Fruit fly (Drosophila melanogaster) whole organism, prepupa: ENCODE data around the gene CG13069.

ENCODE experiments used
- CG10631 ChIP-seq: fragments of 200-800 bp; sonication (Bioruptor generic); optimal IDR thresholded peaks from 2 replicates; lab custom pipeline; 2016; ENCODE audit warnings: missing biosample characterization, missing genetic modification characterization
- CG10669 ChIP-seq: fragments of 200-800 bp; sonication (Bioruptor generic); optimal IDR thresholded peaks from 3 replicates; lab custom pipeline; 2018; ENCODE audit warnings: missing biosample characterization, mild to moderate bottlenecking, missing genetic modification characterization, moderate library complexity
- CG11294 ChIP-seq: fragments of 200-800 bp; sonication (Bioruptor generic); IDR thresholded peaks from 2 replicates; pipeline ENCODE4 v1.3.6; 2022; ENCODE audit warnings: missing biosample characterization, missing genetic modification characterization
- CG11902 ChIP-seq: fragments of 200-800 bp; sonication (Bioruptor generic); optimal IDR thresholded peaks from 3 replicates; lab custom pipeline; 2016; ENCODE audit warnings: missing biosample characterization, missing genetic modification characterization
- CG15336 ChIP-seq: fragments of 200-800 bp; sonication (Bioruptor generic); IDR thresholded peaks from 2 replicates; pipeline ENCODE4 v1.3.6; 2022; ENCODE audit warnings: missing biosample characterization, missing genetic modification characterization
- CG1621 ChIP-seq: fragments of 200-800 bp; sonication (Bioruptor generic); optimal IDR thresholded peaks from 3 replicates; lab custom pipeline; 2018; ENCODE audit warnings: missing biosample characterization, mild to moderate bottlenecking, missing genetic modification characterization
- CG16779 ChIP-seq: fragments of 200-800 bp; sonication (Bioruptor generic); optimal IDR thresholded peaks from 3 replicates; lab custom pipeline; 2017; ENCODE audit warnings: missing biosample characterization, mild to moderate bottlenecking, missing genetic modification characterization
- CG31627 ChIP-seq: fragments of 200-800 bp; sonication (Bioruptor generic); optimal IDR thresholded peaks from 3 replicates; lab custom pipeline; 2016; ENCODE audit warnings: missing biosample characterization, missing genetic modification characterization
- CG32006 ChIP-seq: fragments of 200-800 bp; sonication (Bioruptor generic); optimal IDR thresholded peaks from 3 replicates; lab custom pipeline; 2017; ENCODE audit warnings: missing biosample characterization, mild to moderate bottlenecking, missing genetic modification characterization
- CG34406 ChIP-seq: fragments of 200-800 bp; sonication (Bioruptor generic); optimal IDR thresholded peaks from 3 replicates; lab custom pipeline; 2016; ENCODE audit warnings: missing biosample characterization, missing genetic modification characterization
- CG3919 ChIP-seq: fragments of 200-800 bp; sonication (Bioruptor generic); optimal IDR thresholded peaks from 3 replicates; lab custom pipeline; 2016; ENCODE audit warnings: missing biosample characterization, missing genetic modification characterization
- CG4318 ChIP-seq: fragments of 200-800 bp; sonication (Bioruptor generic); optimal IDR thresholded peaks from 3 replicates; lab custom pipeline; 2017; ENCODE audit warnings: missing biosample characterization, mild to moderate bottlenecking, missing genetic modification characterization
- CG6276 ChIP-seq: fragments of 200-800 bp; sonication (Bioruptor generic); optimal IDR thresholded peaks from 2 replicates; lab custom pipeline; 2017; ENCODE audit warnings: missing biosample characterization, mild to moderate bottlenecking, missing genetic modification characterization
- CG6792 ChIP-seq: fragments of 200-800 bp; sonication (Bioruptor generic); optimal IDR thresholded peaks from 3 replicates; lab custom pipeline; 2016; ENCODE audit warnings: missing biosample characterization, missing genetic modification characterization
- CG6808 ChIP-seq: fragments of 200-800 bp; sonication (Bioruptor generic); optimal IDR thresholded peaks from 3 replicates; lab custom pipeline; 2017; ENCODE audit warnings: missing biosample characterization, missing genetic modification characterization, mild to moderate bottlenecking, moderate library complexity, missing genetic modification reagents
- CG6854 ChIP-seq: fragments of 200-800 bp; sonication (Bioruptor generic); optimal IDR thresholded peaks from 2 replicates; lab custom pipeline; 2017; ENCODE audit warnings: missing biosample characterization, mild to moderate bottlenecking, missing genetic modification characterization
- CG7368 ChIP-seq: fragments of 200-800 bp; sonication (Bioruptor generic); optimal IDR thresholded peaks from 3 replicates; lab custom pipeline; 2016; ENCODE audit warnings: missing biosample characterization, missing genetic modification characterization
- CG8119 ChIP-seq: fragments of 200-800 bp; sonication (Bioruptor generic); IDR thresholded peaks from 3 replicates; pipeline ENCODE4 v1.3.6; 2022; ENCODE audit warnings: missing biosample characterization, missing genetic modification characterization
- CG8319 ChIP-seq: fragments of 200-800 bp; sonication (Bioruptor generic); optimal IDR thresholded peaks from 3 replicates; lab custom pipeline; 2016; ENCODE audit warnings: missing biosample characterization, missing genetic modification characterization
- CG8632 ChIP-seq: fragments of 200-800 bp; sonication (Bioruptor generic); optimal IDR thresholded peaks from 3 replicates; lab custom pipeline; 2016; ENCODE audit warnings: missing biosample characterization, missing genetic modification characterization
- Eip75B ChIP-seq: fragments of 200-800 bp; sonication (Bioruptor generic); optimal IDR thresholded peaks from 3 replicates; lab custom pipeline; 2016; ENCODE audit warnings: missing biosample characterization, missing genetic modification characterization
- Eip78C ChIP-seq: fragments of 200-800 bp; sonication (Bioruptor generic); peaks from one replicate; lab custom pipeline; 2016; ENCODE audit warnings: missing biosample characterization, missing genetic modification characterization
- Eip93F ChIP-seq: fragments of 200-800 bp; sonication (Bioruptor generic); optimal IDR thresholded peaks from 2 replicates; lab custom pipeline; 2016; ENCODE audit warnings: missing biosample characterization, mild to moderate bottlenecking, missing genetic modification characterization
- Ets21C ChIP-seq: fragments of 200-800 bp; sonication (Bioruptor generic); optimal IDR thresholded peaks from 3 replicates; lab custom pipeline; 2016; ENCODE audit warnings: missing biosample characterization, missing genetic modification characterization
- Ets96B ChIP-seq: fragments of 200-800 bp; optimal IDR thresholded peaks from 2 replicates; lab custom pipeline; 2019; ENCODE audit warnings: missing biosample characterization, mild to moderate bottlenecking, missing genetic modification characterization, moderate library complexity
- Hr39 ChIP-seq: fragments of 200-800 bp; sonication (Bioruptor generic); optimal IDR thresholded peaks from 2 replicates; lab custom pipeline; 2016; ENCODE audit warnings: missing biosample characterization, missing genetic modification characterization
- Hr4 ChIP-seq: fragments of 200-800 bp; sonication (Bioruptor generic); optimal IDR thresholded peaks from 3 replicates; lab custom pipeline; 2016; ENCODE audit warnings: missing biosample characterization, missing genetic modification characterization
- Lpt ChIP-seq: fragments of 200-800 bp; sonication (Bioruptor generic); optimal IDR thresholded peaks from 3 replicates; lab custom pipeline; 2016; ENCODE audit warnings: missing biosample characterization, missing genetic modification characterization
- Met ChIP-seq: fragments of 200-800 bp; sonication (Bioruptor generic); optimal IDR thresholded peaks from 3 replicates; lab custom pipeline; 2016; ENCODE audit warnings: missing biosample characterization, missing genetic modification characterization
- OdsH ChIP-seq: fragments of 200-800 bp; sonication (Bioruptor generic); optimal IDR thresholded peaks from 3 replicates; lab custom pipeline; 2016; ENCODE audit warnings: missing biosample characterization, missing genetic modification characterization
- Sox102F ChIP-seq: fragments of 200-800 bp; sonication (Bioruptor generic); optimal IDR thresholded peaks from 2 replicates; lab custom pipeline; 2016; ENCODE audit warnings: missing biosample characterization, mild to moderate bottlenecking, missing genetic modification characterization
- Sox14 ChIP-seq: fragments of 200-800 bp; sonication (Bioruptor generic); optimal IDR thresholded peaks from 3 replicates; lab custom pipeline; 2016; ENCODE audit warnings: missing biosample characterization, missing genetic modification characterization
- achi ChIP-seq: fragments of 200-800 bp; sonication (Bioruptor generic); optimal IDR thresholded peaks from 3 replicates; lab custom pipeline; 2016; ENCODE audit warnings: missing biosample characterization, missing genetic modification characterization
- acj6 ChIP-seq: fragments of 200-800 bp; sonication (Bioruptor generic); optimal IDR thresholded peaks from 3 replicates; lab custom pipeline; 2016; ENCODE audit warnings: missing biosample characterization, missing genetic modification characterization
- dsx ChIP-seq: fragments of 200-800 bp; optimal IDR thresholded peaks from 3 replicates; lab custom pipeline; 2019; ENCODE audit warnings: missing biosample characterization, mild to moderate bottlenecking, missing genetic modification characterization, moderate library complexity; ENCODE audit not compliant: poor library complexity, severe bottlenecking
- fd59A ChIP-seq: fragments of 200-800 bp; sonication (Bioruptor generic); optimal IDR thresholded peaks from 2 replicates; lab custom pipeline; 2017; ENCODE audit warnings: missing biosample characterization, mild to moderate bottlenecking, missing genetic modification characterization, missing genetic modification reagents
- fd85E ChIP-seq: fragments of 200-800 bp; sonication (Bioruptor generic); optimal IDR thresholded peaks from 3 replicates; lab custom pipeline; 2016; ENCODE audit warnings: missing biosample characterization, missing genetic modification characterization
- fkh ChIP-seq: fragments of 200-800 bp; sonication (Bioruptor generic); optimal IDR thresholded peaks from 3 replicates; lab custom pipeline; 2017; ENCODE audit warnings: missing biosample characterization, mild to moderate bottlenecking, missing genetic modification characterization, moderate library complexity
- lz ChIP-seq: fragments of 200-800 bp; sonication (Bioruptor generic); optimal IDR thresholded peaks from 3 replicates; lab custom pipeline; 2016; ENCODE audit warnings: missing biosample characterization, missing genetic modification characterization
- pdm3 ChIP-seq: fragments of 200-800 bp; sonication (Bioruptor generic); optimal IDR thresholded peaks from 3 replicates; lab custom pipeline; 2016; ENCODE audit warnings: missing biosample characterization, missing genetic modification characterization
- salr ChIP-seq, 2 experiments: fragments of 200-800 bp; sonication (Bioruptor generic); optimal IDR thresholded peaks; 3 replicates each; lab custom pipeline; 2016 to 2018; ENCODE audit warnings: missing biosample characterization in 2 of 2, missing genetic modification characterization in 2 of 2, mild to moderate bottlenecking in 1 of 2
- spab ChIP-seq: fragments of 200-800 bp; sonication (Bioruptor generic); optimal IDR thresholded peaks from 2 replicates; lab custom pipeline; 2017; ENCODE audit warnings: missing biosample characterization, mild to moderate bottlenecking, missing genetic modification characterization, missing genetic modification reagents
- ss ChIP-seq, 2 experiments: fragments of 200-800 bp; sonication (Bioruptor generic); optimal IDR thresholded peaks; 2 replicates in 1 of 2; 3 replicates in 1 of 2; lab custom pipeline; 2017 to 2018; ENCODE audit warnings: mild to moderate bottlenecking in 2 of 2, missing biosample characterization in 2 of 2, missing genetic modification characterization in 2 of 2, moderate library complexity in 1 of 2
- svp ChIP-seq: fragments of 200-800 bp; sonication (Bioruptor generic); peaks from one replicate; lab custom pipeline; 2016; ENCODE audit warnings: missing biosample characterization, missing genetic modification characterization
- topi ChIP-seq: fragments of 200-800 bp; sonication (Bioruptor generic); optimal IDR thresholded peaks from 3 replicates; lab custom pipeline; 2016; ENCODE audit warnings: missing biosample characterization, missing genetic modification characterization

The CG13069 gene

DNA sequence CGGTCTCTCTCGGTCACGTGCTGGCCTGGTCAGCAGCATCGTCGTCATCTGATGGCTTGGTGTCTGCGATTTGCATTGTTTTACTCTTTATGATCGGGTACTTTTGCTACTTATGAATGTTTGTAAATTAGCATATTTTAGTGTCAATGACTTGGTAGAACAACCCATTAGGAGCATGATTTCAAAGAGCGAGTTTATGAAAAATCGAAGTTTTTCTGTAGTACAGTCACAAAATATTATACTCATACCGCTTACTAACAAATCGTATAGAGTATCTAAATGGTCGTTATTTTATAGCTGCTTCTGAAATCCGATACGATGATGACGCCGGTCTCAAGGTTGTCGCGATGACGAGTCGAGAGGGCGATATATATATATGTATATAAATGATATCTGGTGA lies 21.1 kb downstream of the CG13069 start (continued):
- peak; percentile 30 for TF ChIP-seq CG16779 (tag; lab: Kevin White, UChicago)
- peak; percentile 17 for TF ChIP-seq CG11902 (GFP tag; lab: Kevin White, UChicago)
- peak; percentile 85 for TF ChIP-seq CG10669 (GFP tag; lab: Kevin White, UChicago)
- peak; percentile 38 for TF ChIP-seq CG8319 (GFP tag; lab: Kevin White, UChicago)
- TF ChIP-seq spab, result peak; percentile 78
- TF ChIP-seq fkh (GFP tag; lab: Kevin White, UChicago), result no peak
- peak; percentile 39 for TF ChIP-seq svp (GFP tag; lab: Kevin White, UChicago)
- TF ChIP-seq CG8632 (GFP tag; lab: Kevin White, UChicago), result peak; percentile 67
- no peak for TF ChIP-seq Ets21C
- peak; percentile 12 for TF ChIP-seq Sox102F (GFP tag; lab: Kevin White, UChicago)
- peak; percentile 51 for TF ChIP-seq Sox14 (GFP tag; lab: Kevin White, UChicago)
- TF ChIP-seq dsx (GFP tag; lab: Kevin White, UChicago), result peak; percentile 77
- peak; percentile 79 for TF ChIP-seq fd59A (GFP tag; lab: Kevin White, UChicago)
- peak; percentile 4 for TF ChIP-seq CG31627 (GFP tag; lab: Kevin White, UChicago)
- peak; percentile 77 for TF ChIP-seq CG6808
- TF ChIP-seq CG6276 (GFP tag; lab: Kevin White, UChicago), result no peak
- peak; percentile 64 for TF ChIP-seq CG6792 (GFP tag; lab: Kevin White, UChicago)
- peak; percentile 55 for TF ChIP-seq CG3919 (GFP tag; lab: Kevin White, UChicago)
- peak; percentile 43 for TF ChIP-seq CG7368 (GFP tag; lab: Kevin White, UChicago)

DNA sequence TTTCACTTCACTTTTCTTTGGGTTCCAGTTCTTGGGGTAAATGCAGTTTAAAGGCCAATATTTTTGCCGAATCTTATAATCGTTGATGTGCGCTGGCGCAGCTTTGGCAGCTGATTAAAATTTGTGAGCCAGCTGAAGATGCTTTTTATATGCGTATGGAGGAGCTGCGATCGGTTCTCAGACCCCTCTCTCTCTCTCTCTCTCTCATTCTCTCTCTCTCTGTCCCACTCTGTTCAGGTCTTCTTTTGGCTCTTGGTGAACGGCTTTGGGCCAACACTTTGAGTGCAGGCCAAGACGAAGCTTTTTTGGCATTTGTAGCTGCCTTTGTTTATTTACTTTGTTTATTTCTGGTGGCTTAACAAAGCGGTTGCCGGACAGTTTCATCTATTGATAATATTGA lies 23.1 kb downstream of the CG13069 start, which contains the start of gene CG13046:
Gene CG13046 (minus strand): TSS at position 101 of the 400 bp plus-strand sequence.
- TF ChIP-seq dsx (GFP tag; lab: Kevin White, UChicago), result no peak
- TF ChIP-seq OdsH, result no peak
- no peak for TF ChIP-seq Eip78C (GFP tag; lab: Kevin White, UChicago)
- no peak for TF ChIP-seq CG8632 (GFP tag; lab: Kevin White, UChicago)
- TF ChIP-seq CG6808, result no peak
- no peak for TF ChIP-seq Sox14 (GFP tag; lab: Kevin White, UChicago)
- no peak for TF ChIP-seq CG1621 (tag; lab: Kevin White, UChicago)
- TF ChIP-seq CG8319 (GFP tag; lab: Kevin White, UChicago), result no peak
- no peak for TF ChIP-seq pdm3 (GFP tag; lab: Kevin White, UChicago)
- no peak for TF ChIP-seq CG4318 (GFP tag; lab: Kevin White, UChicago)
- TF ChIP-seq Eip75B (GFP tag; lab: Kevin White, UChicago), result no peak
- TF ChIP-seq Hr39 (GFP tag; lab: Kevin White, UChicago), result no peak
- TF ChIP-seq fd85E (GFP tag; lab: Kevin White, UChicago), result no peak
- no peak for TF ChIP-seq salr (GFP tag; optimal IDR thresholded peaks at IDR 0.05; lab: Kevin White, UChicago)
- no peak for TF ChIP-seq fkh (GFP tag; lab: Kevin White, UChicago)
- no peak for TF ChIP-seq CG10631 (GFP tag; lab: Kevin White, UChicago)
- no peak for TF ChIP-seq Hr4 (GFP tag; lab: Kevin White, UChicago)
- no peak for TF ChIP-seq fd59A (GFP tag; lab: Kevin White, UChicago)
- TF ChIP-seq CG15336 (GFP tag; lab: Robert Waterston, UW), result no peak
- no peak for TF ChIP-seq lz (GFP tag; lab: Kevin White, UChicago)

DNA sequence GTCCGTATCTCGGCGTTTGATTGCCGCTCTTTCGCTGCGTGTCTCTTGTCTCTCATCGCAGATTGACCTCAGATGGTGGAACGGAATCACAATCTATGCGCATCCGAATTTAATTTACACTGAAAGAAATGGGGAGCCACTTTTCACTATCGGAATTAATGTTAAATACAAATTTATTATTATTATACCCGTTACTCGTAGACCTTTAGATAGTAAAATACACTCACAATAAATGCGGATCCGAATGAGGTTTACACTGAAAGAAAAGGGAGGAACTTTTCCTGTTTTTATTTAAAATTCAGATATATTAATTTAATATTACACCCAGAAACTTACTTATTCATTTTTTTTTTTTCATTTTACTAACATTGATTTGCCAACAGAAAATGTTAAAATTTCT lies 23.9 kb downstream of the CG13069 start:
- TF ChIP-seq OdsH, result peak; percentile 26
- no peak for TF ChIP-seq ss (GFP tag; optimal IDR thresholded peaks at IDR 0.05; lab: Kevin White, UChicago)
- TF ChIP-seq Eip78C (GFP tag; lab: Kevin White, UChicago), result peak; percentile 73
- TF ChIP-seq acj6 (GFP tag; lab: Kevin White, UChicago), result peak; percentile 30
- no peak for TF ChIP-seq lz (GFP tag; lab: Kevin White, UChicago)
- peak; percentile 14 for TF ChIP-seq Ets96B
- TF ChIP-seq spab, result peak; percentile 12
- peak; percentile 46; the same call in 1 of the 3 replicates for TF ChIP-seq CG8119 (GFP tag; lab: Robert Waterston, UW)
- no peak for TF ChIP-seq fkh (GFP tag; lab: Kevin White, UChicago)
- peak; percentile 23 for TF ChIP-seq achi (GFP tag; lab: Kevin White, UChicago)
- TF ChIP-seq CG6854 (GFP tag; lab: Kevin White, UChicago), result no peak
- no peak for TF ChIP-seq Eip93F (GFP tag; lab: Kevin White, UChicago)
- no peak for TF ChIP-seq CG6808
- no peak for TF ChIP-seq topi
- no peak for TF ChIP-seq CG11294 (GFP tag; lab: Robert Waterston, UW)
- TF ChIP-seq Lpt, result no peak
- no peak for TF ChIP-seq CG6276 (GFP tag; lab: Kevin White, UChicago)
- TF ChIP-seq CG3919 (GFP tag; lab: Kevin White, UChicago), result no peak
- peak; percentile 5 for TF ChIP-seq CG34406
- TF ChIP-seq CG15336 (GFP tag; lab: Robert Waterston, UW), result peak; percentile 8; the same call in 1 of the 2 replicates
- peak; percentile 33 for TF ChIP-seq CG10631 (GFP tag; lab: Kevin White, UChicago)
- peak; percentile 12 for TF ChIP-seq CG1621 (tag; lab: Kevin White, UChicago)
- no peak for TF ChIP-seq fd59A (GFP tag; lab: Kevin White, UChicago)
- peak; percentile 25 for TF ChIP-seq CG32006 (GFP tag; lab: Kevin White, UChicago)
- TF ChIP-seq Met (GFP tag; lab: Kevin White, UChicago), result no peak
